Fruit fly (Drosophila melanogaster): Measurements from ENCODE around the gene CG32816.

DNA sequence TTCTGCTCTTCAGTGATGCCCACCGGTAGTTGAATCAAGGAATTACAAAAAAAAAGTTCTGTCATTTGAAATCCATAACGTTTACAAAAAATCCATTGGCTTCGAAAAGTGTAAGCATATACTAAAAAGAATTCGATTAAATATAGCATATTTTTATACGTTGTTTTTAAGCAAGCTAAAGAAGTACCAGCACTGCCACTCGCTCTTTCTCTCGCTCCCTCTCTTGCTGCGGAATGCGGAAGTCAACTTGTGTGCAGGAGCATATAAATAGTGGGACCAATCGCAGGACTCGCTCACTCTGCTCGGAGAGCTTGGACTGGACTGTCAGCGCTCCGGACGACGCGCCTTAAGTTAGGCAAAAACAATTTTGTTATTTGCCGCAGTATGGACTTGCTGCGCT is 24.1 kb upstream of the CG32816 start, which contains the start of gene CG17778:
- TF ChIP-seq Eip93F (GFP tag; optimal IDR thresholded peaks at IDR 0.05) = no peak
- TF ChIP-seq Hr38 (GFP tag; optimal IDR thresholded peaks at IDR 0.05) = no peak
- no peak for TF ChIP-seq ss (GFP tag; optimal IDR thresholded peaks at IDR 0.05)
- TF ChIP-seq CG11762 (GFP tag; optimal IDR thresholded peaks at IDR 0.05; ENCODE audit: insufficient read depth) = no peak

All from whole organism, prepupa.